Worm (Caenorhabditis elegans) whole organism, L2 larva: ENCODE data around the gene rfk-1.

ENCODE experiments used
- C34F6.9 ChIP-seq: fragments of 150-350 bp; optimal IDR thresholded peaks from 2 replicates; lab custom pipeline; 2014; ENCODE audit warnings: missing biosample characterization, missing genetic modification characterization
- R02D3.7 ChIP-seq: fragments of 150-350 bp; optimal IDR thresholded peaks from 2 replicates; lab custom pipeline; 2014; ENCODE audit warnings: missing biosample characterization, missing genetic modification characterization
- ZK546.5 ChIP-seq: sonication (generic microtip); optimal IDR thresholded peaks from 2 replicates; lab custom pipeline; 2017; ENCODE audit warnings: missing biosample characterization, missing genetic modification characterization
- ama-1 ChIP-seq: fragments of 150-350 bp; optimal IDR thresholded peaks from 2 replicates; lab custom pipeline; 2018; ENCODE audit warnings: inconsistent platforms
- blmp-1 ChIP-seq: sonication (generic microtip); optimal IDR thresholded peaks from 2 replicates; lab custom pipeline; 2017; ENCODE audit warnings: missing genetic modification characterization, mild to moderate bottlenecking, missing compliant biosample characterization, antibody characterized with exemption, moderate library complexity; ENCODE audit not compliant: insufficient read depth
- ceh-82 ChIP-seq: fragments of 150-350 bp; optimal IDR thresholded peaks from 2 replicates; lab custom pipeline; 2014; ENCODE audit warnings: missing biosample characterization, missing genetic modification characterization
- dmd-4 ChIP-seq: sonication (generic microtip); optimal IDR thresholded peaks from 2 replicates; lab custom pipeline; 2017; ENCODE audit warnings: missing biosample characterization, missing genetic modification characterization
- elt-1 ChIP-seq: fragments of 150-350 bp; optimal IDR thresholded peaks from 2 replicates; lab custom pipeline; 2014; ENCODE audit warnings: missing biosample characterization, missing genetic modification characterization
- fos-1 ChIP-seq: fragments of 150-350 bp; optimal IDR thresholded peaks from 2 replicates; lab custom pipeline; 2014; ENCODE audit warnings: missing biosample characterization, missing genetic modification characterization
- gmeb-1 ChIP-seq: fragments of 150-350 bp; optimal IDR thresholded peaks from 2 replicates; lab custom pipeline; 2014; ENCODE audit warnings: missing biosample characterization, missing genetic modification characterization
- lsy-2 ChIP-seq, 2 experiments: fragments of 150-350 bp in 1 of 2; sonication (generic microtip) in 1 of 2; optimal IDR thresholded peaks; 2 replicates each; lab custom pipeline; 2014 to 2017; ENCODE audit warnings: missing biosample characterization in 2 of 2, missing genetic modification characterization in 2 of 2
- mab-5 ChIP-seq: fragments of 150-350 bp; optimal IDR thresholded peaks from 2 replicates; lab custom pipeline; 2014; ENCODE audit warnings: missing biosample characterization, missing genetic modification characterization
- mbf-1 ChIP-seq: sonication (generic microtip); optimal IDR thresholded peaks from 2 replicates; lab custom pipeline; 2017; ENCODE audit warnings: missing biosample characterization, missing genetic modification characterization
- mdl-1 ChIP-seq, 2 experiments: fragments of 150-350 bp in 1 of 2; sonication (generic microtip) in 1 of 2; optimal IDR thresholded peaks; 2 replicates each; lab custom pipeline; 2017; ENCODE audit warnings: missing biosample characterization in 2 of 2, missing genetic modification characterization in 2 of 2
- nhr-10 ChIP-seq: sonication (generic microtip); optimal IDR thresholded peaks from 2 replicates; lab custom pipeline; 2017; ENCODE audit warnings: missing biosample characterization, missing genetic modification characterization
- nhr-11 ChIP-seq: fragments of 150-350 bp; optimal IDR thresholded peaks from 2 replicates; lab custom pipeline; 2014; ENCODE audit warnings: missing biosample characterization, missing genetic modification characterization
- nhr-12 ChIP-seq: fragments of 150-350 bp; optimal IDR thresholded peaks from 2 replicates; lab custom pipeline; 2014; ENCODE audit warnings: missing biosample characterization, missing genetic modification characterization
- nhr-21 ChIP-seq: fragments of 150-350 bp; optimal IDR thresholded peaks from 2 replicates; lab custom pipeline; 2014; ENCODE audit warnings: missing biosample characterization, missing genetic modification characterization
- nhr-23 ChIP-seq: fragments of 150-350 bp; optimal IDR thresholded peaks from 2 replicates; lab custom pipeline; 2014; ENCODE audit warnings: missing biosample characterization, missing genetic modification reagents, missing genetic modification characterization
- nhr-25 ChIP-seq: fragments of 150-350 bp; sonication (generic microtip); optimal IDR thresholded peaks from 3 replicates; lab custom pipeline; 2014; ENCODE audit warnings: missing biosample characterization, missing genetic modification characterization
- nhr-6 ChIP-seq: fragments of 150-350 bp; optimal IDR thresholded peaks from 2 replicates; lab custom pipeline; 2014; ENCODE audit warnings: missing biosample characterization, missing genetic modification characterization
- nhr-77 ChIP-seq: fragments of 150-350 bp; optimal IDR thresholded peaks from 2 replicates; lab custom pipeline; 2014; ENCODE audit warnings: missing biosample characterization, missing genetic modification characterization
- sem-4 ChIP-seq: fragments of 150-350 bp; optimal IDR thresholded peaks from 2 replicates; lab custom pipeline; 2014; ENCODE audit warnings: missing biosample characterization, missing genetic modification reagents, missing genetic modification characterization
- sma-3 ChIP-seq: sonication (generic microtip); optimal IDR thresholded peaks from 2 replicates; lab custom pipeline; 2016; ENCODE audit warnings: missing genetic modification reagents, missing genetic modification characterization, missing compliant biosample characterization
- sma-9 ChIP-seq, 2 experiments: fragments of 150-350 bp in 1 of 2; sonication (generic microtip) in 1 of 2; optimal IDR thresholded peaks; 2 replicates each; lab custom pipeline; 2014 to 2016; ENCODE audit warnings: missing genetic modification characterization in 2 of 2, mild to moderate bottlenecking in 1 of 2, missing biosample characterization in 1 of 2, missing compliant biosample characterization in 1 of 2, missing genetic modification reagents in 1 of 2, moderate library complexity in 1 of 2
- snpc-4 ChIP-seq: fragments of 150-350 bp; optimal IDR thresholded peaks from 2 replicates; lab custom pipeline; 2014; ENCODE audit warnings: missing biosample characterization, missing genetic modification characterization
- unc-55 ChIP-seq: fragments of 150-350 bp; sonication (generic microtip); optimal IDR thresholded peaks from 3 replicates; lab custom pipeline; 2014; ENCODE audit warnings: missing biosample characterization, missing genetic modification reagents, missing genetic modification characterization
- unc-62 ChIP-seq: fragments of 150-350 bp; optimal IDR thresholded peaks from 2 replicates; lab custom pipeline; 2014; ENCODE audit warnings: missing biosample characterization, missing genetic modification reagents, missing genetic modification characterization
- ztf-11 ChIP-seq: sonication (generic microtip); optimal IDR thresholded peaks from 2 replicates; lab custom pipeline; 2017; ENCODE audit warnings: missing biosample characterization, missing genetic modification characterization
- ztf-4 ChIP-seq: fragments of 150-350 bp; optimal IDR thresholded peaks from 2 replicates; lab custom pipeline; 2014; ENCODE audit warnings: missing biosample characterization, missing genetic modification characterization

Gene rfk-1

DNA sequence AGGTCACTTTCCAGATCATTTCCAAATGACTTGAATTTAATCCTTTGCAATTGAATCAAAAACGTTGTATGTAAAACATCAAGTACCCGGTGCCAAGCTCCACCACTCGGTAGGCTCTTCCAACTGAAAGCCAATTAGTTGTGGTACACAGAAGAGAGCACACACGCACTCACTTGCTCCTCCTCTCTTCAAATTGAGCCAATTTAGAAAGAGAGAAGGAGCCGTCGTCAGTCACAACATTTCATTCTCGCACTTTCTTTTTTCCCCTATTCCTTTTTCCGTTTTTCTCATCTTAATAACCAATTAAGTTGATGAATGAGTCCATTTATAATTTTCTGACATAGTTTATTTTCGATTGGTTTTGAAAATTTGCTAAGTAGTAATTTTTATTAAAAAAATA, 11.0 kb downstream of the rfk-1 start:
- TF ChIP-seq C34F6.9 (tag; lab: Kevin White, UChicago) (peak; percentile 15), ztf-11 (no peak), nhr-12 (tag; lab: Kevin White, UChicago) (no peak), sem-4 (tag; lab: Kevin White, UChicago) (peak; percentile 36), mab-5 (tag; lab: Kevin White, UChicago) (no peak), lsy-2 (tag; optimal IDR thresholded peaks at IDR 0.05; lab: Kevin White, UChicago) (peak in 1 of 2 experiments; percentile 6), dmd-4 (tag; lab: Kevin White, UChicago) (no peak), snpc-4 (tag; lab: Kevin White, UChicago) (no peak), sma-9 (GFP tag; optimal IDR thresholded peaks at IDR 0.05; lab: Kevin White, UChicago) (peak; percentile 13), sma-9 (tag; optimal IDR thresholded peaks at IDR 0.05; lab: Kevin White, UChicago) (no peak), nhr-11 (no peak), fos-1 (no peak)
- TF ChIP-seq, all 48 proteins: peak for 4

DNA sequence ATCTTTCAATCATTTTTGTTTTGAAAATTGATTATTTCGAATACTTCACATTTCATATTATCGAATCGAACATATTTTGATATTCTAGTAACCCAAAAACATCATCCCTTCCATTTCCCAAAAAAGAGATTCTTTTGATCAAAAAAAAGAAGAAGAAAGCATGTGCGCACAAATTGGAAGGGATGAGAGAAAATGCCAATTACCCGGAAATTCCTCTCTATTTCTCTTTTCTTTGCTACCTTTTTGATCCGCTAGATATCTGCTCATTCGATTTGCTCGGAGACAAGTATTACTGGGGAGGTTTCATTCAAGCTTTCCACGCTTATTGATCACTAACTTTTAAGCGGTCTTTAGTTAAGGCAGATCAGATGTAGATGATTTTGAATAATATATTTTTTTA, 12.4 kb downstream of the rfk-1 start:
- TF ChIP-seq unc-62 (GFP tag; lab: Kevin White, UChicago) (no peak), C34F6.9 (tag; lab: Kevin White, UChicago) (peak; percentile 3)

ce11 chrIV:10394858-10395257, 14.4 kb downstream of the rfk-1 start, which contains the start of gene R10H10.4:
Gene R10H10.4 (minus strand): TSS chrIV:10394958.
- TF ChIP-seq nhr-25 (no peak), nhr-23 (no peak), ZK546.5 (no peak), mab-5 (tag; lab: Kevin White, UChicago) (no peak), R02D3.7 (tag; lab: Kevin White, UChicago) (no peak), mbf-1 (tag; lab: Kevin White, UChicago) (no peak), ztf-11 (no peak), mdl-1 (tag; optimal IDR thresholded peaks at IDR 0.05; lab: Kevin White, UChicago) (no peak), sma-9 (GFP tag; optimal IDR thresholded peaks at IDR 0.05; lab: Kevin White, UChicago) (no peak), sma-9 (tag; optimal IDR thresholded peaks at IDR 0.05; lab: Kevin White, UChicago) (no peak), sem-4 (tag; lab: Kevin White, UChicago) (no peak)
- TF ChIP-seq, all 48 proteins: peak for 0

DNA sequence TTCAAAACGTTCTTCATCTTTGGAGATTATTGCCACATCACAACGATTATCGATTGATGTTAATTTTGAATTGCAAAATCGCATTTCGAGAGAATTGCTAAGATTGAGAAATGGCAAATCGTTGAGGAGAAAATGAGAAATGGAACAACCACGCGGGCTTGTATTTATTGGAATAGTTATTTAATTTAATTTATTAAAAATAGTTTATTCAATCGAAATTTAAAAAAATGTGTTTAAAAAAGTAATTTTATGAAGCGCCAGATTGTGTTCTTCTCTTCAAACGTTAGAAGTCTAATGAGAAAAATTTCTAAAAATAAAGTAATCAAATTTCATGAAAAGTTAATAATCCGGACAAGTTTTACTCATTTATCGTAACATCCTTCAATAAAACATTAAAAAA, 17.4 kb downstream of the rfk-1 start, which contains the start of gene spe-26:
spe-26 (minus strand) TSS at position 101 of the 400 bp plus-strand sequence.
- TF ChIP-seq sem-4 (tag; lab: Kevin White, UChicago) (no peak), ztf-4 (no peak), nhr-21 (no peak), ceh-82 (tag; lab: Kevin White, UChicago) (no peak), mab-5 (tag; lab: Kevin White, UChicago) (no peak), nhr-10 (tag; lab: Kevin White, UChicago) (no peak)

ce11 chrIV:10388263-10388662, 21.0 kb downstream of the rfk-1 start, which contains the start of gene R10H10.3:
Gene R10H10.3 (plus strand): TSS chrIV:10388505.
- TF ChIP-seq lsy-2 (tag; optimal IDR thresholded peaks at IDR 0.05; lab: Kevin White, UChicago) (no peak), fos-1 (peak; percentile 89)

- TF ChIP-seq elt-1: no peak
- TF ChIP-seq nhr-77 (tag; lab: Kevin White, UChicago): no peak
- no peak for TF ChIP-seq ama-1 (lab: Kevin White, UChicago)
- TF ChIP-seq nhr-6 (tag; lab: Kevin White, UChicago): no peak
- TF ChIP-seq unc-55: no peak
- TF ChIP-seq gmeb-1 (tag; lab: Kevin White, UChicago): no peak
- no peak for TF ChIP-seq ztf-11
- TF ChIP-seq sma-3 (GFP tag; lab: Kevin White, UChicago): no peak
- TF ChIP-seq blmp-1 (tag; lab: Kevin White, UChicago): no peak
Observed at ce11 chrIV:10387113-10387512, 22.2 kb downstream of the rfk-1 start, which contains the start of gene nfu-1. Gene nfu-1 (plus strand): TSS chrIV:10387413.

ce11 chrIV:10382894-10383293, 26.4 kb downstream of the rfk-1 start:
- TF ChIP-seq nhr-10 (tag; lab: Kevin White, UChicago): no peak
